Worm (Caenorhabditis elegans) whole organism, young adult: ENCODE results near the gene C02D5.4.

Source experiments
- B0019.2 ChIP-seq: fragments of 200-800 bp; sonication (Bioruptor generic); conservative IDR thresholded peaks from 2 replicates; pipeline ENCODE4 v1.3.6; 2022; ENCODE audit warnings: missing genetic modification reagents, missing genetic modification characterization, missing compliant biosample characterization
- C17E4.6 ChIP-seq: fragments of 200-800 bp; sonication (Bioruptor generic); IDR thresholded peaks from 2 replicates; pipeline ENCODE4 v1.3.6; 2022; ENCODE audit warnings: missing genetic modification reagents, missing genetic modification characterization, missing compliant biosample characterization
- F10E7.11 ChIP-seq: sonication (generic microtip); optimal IDR thresholded peaks from 2 replicates; lab custom pipeline; 2017; ENCODE audit warnings: mild to moderate bottlenecking, missing genetic modification characterization, moderate library complexity, missing compliant biosample characterization
- F23B12.7 ChIP-seq: sonication (generic microtip); optimal IDR thresholded peaks from 2 replicates; lab custom pipeline; 2017; ENCODE audit warnings: missing genetic modification characterization, mild to moderate bottlenecking, missing compliant biosample characterization, antibody characterized with exemption, moderate library complexity; ENCODE audit not compliant: insufficient read depth
- F37B4.10 ChIP-seq: fragments of 200-800 bp; sonication (Bioruptor generic); IDR thresholded peaks from 2 replicates; pipeline ENCODE4 v1.3.6; 2022; ENCODE audit warnings: missing genetic modification characterization, missing compliant biosample characterization
- F39B2.1 ChIP-seq: fragments of 200-800 bp; sonication (Bioruptor generic); IDR thresholded peaks from 2 replicates; pipeline ENCODE4 v1.3.6; 2022; ENCODE audit warnings: missing genetic modification reagents, missing genetic modification characterization, missing compliant biosample characterization
- F49E8.2 ChIP-seq: sonication (generic microtip); optimal IDR thresholded peaks from 3 replicates; lab custom pipeline; 2017; ENCODE audit warnings: missing genetic modification characterization, mild to moderate bottlenecking, missing compliant biosample characterization, antibody characterized with exemption, moderate library complexity; ENCODE audit not compliant: insufficient read depth
- F55B11.4 ChIP-seq: sonication (generic microtip); optimal IDR thresholded peaks from 2 replicates; lab custom pipeline; 2016; ENCODE audit warnings: missing compliant biosample characterization, missing genetic modification characterization, borderline replicate concordance; ENCODE audit not compliant: insufficient read depth
- Y67H2A.10 ChIP-seq: fragments of 200-800 bp; sonication (Bioruptor generic); conservative IDR thresholded peaks from 2 replicates; pipeline ENCODE4 v1.3.6; 2022; ENCODE audit warnings: missing genetic modification reagents, missing genetic modification characterization, missing compliant biosample characterization
- ZK185.1 ChIP-seq: sonication (generic microtip); optimal IDR thresholded peaks from 2 replicates; lab custom pipeline; 2016; ENCODE audit warnings: mild to moderate bottlenecking, missing genetic modification characterization, missing compliant biosample characterization; ENCODE audit not compliant: poor library complexity, severe bottlenecking
- ama-1 ChIP-seq, 3 experiments: fragments of 150-350 bp in 1 of 3; sonication (generic microtip) in 2 of 3; optimal IDR thresholded peaks; 2 replicates each; lab custom pipeline; 2014 to 2018; ENCODE audit warnings: missing biosample characterization in 2 of 3, missing genetic modification characterization in 2 of 3, missing genetic modification reagents in 2 of 3
- aptf-3 ChIP-seq: fragments of 200-800 bp; sonication (Bioruptor generic); IDR thresholded peaks from 2 replicates; pipeline ENCODE4 v1.3.6; 2022; ENCODE audit warnings: missing genetic modification characterization, missing compliant biosample characterization
- attf-5 ChIP-seq: fragments of 200-800 bp; sonication (Bioruptor generic); optimal IDR thresholded peaks from 2 replicates; lab custom pipeline; 2018; ENCODE audit warnings: mild to moderate bottlenecking, missing genetic modification characterization, missing compliant biosample characterization
- attf-6 ChIP-seq: fragments of 200-800 bp; sonication (Bioruptor generic); IDR thresholded peaks from 2 replicates; pipeline ENCODE4 v1.3.6; 2022; ENCODE audit warnings: missing genetic modification reagents, missing genetic modification characterization, missing compliant biosample characterization
- ceh-58 ChIP-seq: fragments of 200-800 bp; sonication (Bioruptor generic); IDR thresholded peaks from 2 replicates; pipeline ENCODE4 v1.3.6; 2022; ENCODE audit warnings: missing genetic modification characterization, missing compliant biosample characterization
- die-1 ChIP-seq: sonication (generic microtip); optimal IDR thresholded peaks from 2 replicates; lab custom pipeline; 2016; ENCODE audit warnings: missing genotype, mild to moderate bottlenecking, missing genetic modification characterization, missing compliant biosample characterization
- dox-1 ChIP-seq: fragments of 200-800 bp; sonication (Bioruptor generic); IDR thresholded peaks from 2 replicates; pipeline ENCODE4 v1.3.6; 2022; ENCODE audit warnings: missing genetic modification reagents, missing genetic modification characterization, missing compliant biosample characterization
- egl-44 ChIP-seq: fragments of 200-800 bp; sonication (Bioruptor generic); IDR thresholded peaks from 2 replicates; pipeline ENCODE4 v1.3.6; 2022; ENCODE audit warnings: missing genetic modification reagents, missing genetic modification characterization, missing compliant biosample characterization
- egrh-3 ChIP-seq: fragments of 200-800 bp; sonication (Bioruptor generic); IDR thresholded peaks from 2 replicates; pipeline ENCODE4 v1.3.6; 2022; ENCODE audit warnings: missing genetic modification reagents, missing genetic modification characterization, missing compliant biosample characterization
- ekl-4 ChIP-seq: fragments of 200-800 bp; sonication (Bioruptor generic); IDR thresholded peaks from 2 replicates; pipeline ENCODE4 v1.3.6; 2022; ENCODE audit warnings: missing genetic modification reagents, missing genetic modification characterization, missing compliant biosample characterization
- ets-4 ChIP-seq: fragments of 200-800 bp; sonication (Bioruptor generic); optimal IDR thresholded peaks from 2 replicates; lab custom pipeline; 2018; ENCODE audit warnings: mild to moderate bottlenecking, missing genetic modification characterization, missing compliant biosample characterization
- gei-17 ChIP-seq: fragments of 200-800 bp; sonication (Bioruptor generic); optimal IDR thresholded peaks from 2 replicates; lab custom pipeline; 2018; ENCODE audit warnings: mild to moderate bottlenecking, missing genetic modification characterization, missing compliant biosample characterization
- him-1 ChIP-seq: sonication (generic microtip); optimal IDR thresholded peaks from 2 replicates; lab custom pipeline; 2016; ENCODE audit warnings: missing genotype, missing genetic modification reagents, missing genetic modification characterization, missing compliant biosample characterization
- hlh-26 ChIP-seq: fragments of 200-800 bp; sonication (Bioruptor generic); conservative IDR thresholded peaks from 2 replicates; pipeline ENCODE4 v1.3.6; 2022; ENCODE audit warnings: missing genetic modification reagents, missing genetic modification characterization, missing compliant biosample characterization
- hsf-1 ChIP-seq: fragments of 200-800 bp; sonication (Bioruptor generic); IDR thresholded peaks from 2 replicates; pipeline ENCODE4 v1.3.6; 2022; ENCODE audit warnings: missing genetic modification reagents, missing genetic modification characterization, missing compliant biosample characterization
- lir-1 ChIP-seq: fragments of 200-800 bp; sonication (Bioruptor generic); conservative IDR thresholded peaks from 2 replicates; pipeline ENCODE4 v1.3.6; 2022; ENCODE audit warnings: missing genetic modification reagents, missing genetic modification characterization, missing compliant biosample characterization
- madf-3 ChIP-seq: fragments of 200-800 bp; sonication (Bioruptor generic); IDR thresholded peaks from 2 replicates; pipeline ENCODE4 v1.3.6; 2022; ENCODE audit warnings: missing genetic modification reagents, missing genetic modification characterization, missing compliant biosample characterization
- madf-6 ChIP-seq: fragments of 200-800 bp; sonication (Bioruptor generic); IDR thresholded peaks from 2 replicates; pipeline ENCODE4 v1.3.6; 2022; ENCODE audit warnings: missing genetic modification reagents, missing genetic modification characterization, missing compliant biosample characterization
- madf-8 ChIP-seq: fragments of 200-800 bp; sonication (Bioruptor generic); conservative IDR thresholded peaks from 2 replicates; pipeline ENCODE4 v1.3.6; 2022; ENCODE audit warnings: missing genetic modification reagents, missing genetic modification characterization, missing compliant biosample characterization
- mes-4 ChIP-seq: sonication (generic microtip); optimal IDR thresholded peaks from 2 replicates; lab custom pipeline; 2016; ENCODE audit warnings: missing genotype, missing genetic modification characterization, missing compliant biosample characterization
- nfya-1 ChIP-seq: sonication (generic microtip); optimal IDR thresholded peaks from 2 replicates; lab custom pipeline; 2017; ENCODE audit warnings: antibody characterized with exemption, missing compliant biosample characterization, missing genetic modification characterization, borderline replicate concordance; ENCODE audit not compliant: insufficient read depth
- nhr-120 ChIP-seq: fragments of 200-800 bp; sonication (Bioruptor generic); IDR thresholded peaks from 2 replicates; pipeline ENCODE4 v1.3.6; 2022; ENCODE audit warnings: missing genetic modification characterization, missing compliant biosample characterization
- nhr-179 ChIP-seq: sonication (generic microtip); optimal IDR thresholded peaks from 2 replicates; lab custom pipeline; 2016; ENCODE audit warnings: mild to moderate bottlenecking, missing genetic modification characterization, missing compliant biosample characterization
- nhr-80 ChIP-seq: sonication (generic microtip); optimal IDR thresholded peaks from 2 replicates; lab custom pipeline; 2016; ENCODE audit warnings: missing genetic modification characterization, missing compliant biosample characterization
- rpc-1 ChIP-seq, 2 experiments: fragments of 150-350 bp in 1 of 2; sonication (generic microtip) in 1 of 2; optimal IDR thresholded peaks; 2 replicates each; lab custom pipeline; 2014 to 2018; ENCODE audit warnings: missing biosample characterization in 1 of 2, missing genetic modification characterization in 1 of 2, missing genetic modification reagents in 1 of 2, missing genotype in 1 of 2
- sdz-38 ChIP-seq: sonication (generic microtip); optimal IDR thresholded peaks from 2 replicates; lab custom pipeline; 2016; ENCODE audit warnings: missing genotype, missing genetic modification characterization, missing compliant biosample characterization
- snpc-1.3 ChIP-seq: sonication (generic microtip); optimal IDR thresholded peaks from 2 replicates; lab custom pipeline; 2017; ENCODE audit warnings: missing genetic modification characterization, mild to moderate bottlenecking, missing compliant biosample characterization, antibody characterized with exemption, moderate library complexity, missing genotype, missing genetic modification reagents; ENCODE audit not compliant: insufficient read depth
- snpc-3.4 ChIP-seq: sonication (generic microtip); optimal IDR thresholded peaks from 2 replicates; lab custom pipeline; 2017; ENCODE audit warnings: missing genetic modification characterization, mild to moderate bottlenecking, missing compliant biosample characterization, antibody characterized with exemption, moderate library complexity, missing genotype, missing genetic modification reagents
- snpc-4 ChIP-seq, 5 experiments: fragments of 150-350 bp in 1 of 5; sonication (generic microtip) in 4 of 5; optimal IDR thresholded peaks; 2 replicates each; lab custom pipeline; 2014 to 2018; ENCODE audit warnings: missing genetic modification characterization in 5 of 5, missing biosample characterization in 3 of 5, antibody characterized with exemption in 2 of 5, mild to moderate bottlenecking in 2 of 5, missing compliant biosample characterization in 2 of 5, missing genotype in 2 of 5, moderate library complexity in 2 of 5, missing genetic modification reagents in 1 of 5
- somi-1 ChIP-seq: fragments of 200-800 bp; sonication (Bioruptor generic); optimal IDR thresholded peaks from 2 replicates; lab custom pipeline; 2018; ENCODE audit warnings: mild to moderate bottlenecking, missing genetic modification characterization, missing compliant biosample characterization
- ztf-6 ChIP-seq: fragments of 200-800 bp; sonication (Bioruptor generic); IDR thresholded peaks from 2 replicates; pipeline ENCODE4 v1.3.6; 2022; ENCODE audit warnings: missing genetic modification reagents, missing genetic modification characterization, missing compliant biosample characterization

Gene C02D5.4

ce11 chrIII:8575359-8576101 lies 23.6 kb downstream of the C02D5.4 start:
- TF ChIP-seq snpc-4 (GFP tag; optimal IDR thresholded peaks at IDR 0.05; lab: Kevin White, UChicago) (no peak), snpc-4 (tag; optimal IDR thresholded peaks at IDR 0.05; lab: Kevin White, UChicago) (peak in 2 of 4 experiments; percentile 61 to 62), F49E8.2 (tag; lab: Kevin White, UChicago) (no peak)

ce11 chrIII:8577534-8577933 lies 25.6 kb downstream of the C02D5.4 start:
- TF ChIP-seq F37B4.10 (GFP tag; lab: Robert Waterston, UW) = no peak
- TF ChIP-seq mes-4 = no peak
- no peak for TF ChIP-seq snpc-3.4
- no peak for TF ChIP-seq C17E4.6 (GFP tag; lab: Robert Waterston, UW)
- TF ChIP-seq F39B2.1 = no peak
- no peak for TF ChIP-seq madf-3 (GFP tag; lab: Robert Waterston, UW)
- TF ChIP-seq dox-1 (GFP tag; lab: Robert Waterston, UW) = no peak
- no peak for TF ChIP-seq ekl-4 (GFP tag; lab: Robert Waterston, UW)
- no peak for TF ChIP-seq him-1
- TF ChIP-seq somi-1 = no peak
- TF ChIP-seq egl-44 (GFP tag; lab: Robert Waterston, UW) = no peak
- no peak for TF ChIP-seq attf-6 (GFP tag; lab: Robert Waterston, UW)
- TF ChIP-seq attf-5 (GFP tag; lab: Kevin White, UChicago) = no peak
- no peak for TF ChIP-seq B0019.2 (GFP tag; lab: Robert Waterston, UW)
- TF ChIP-seq ceh-58 (GFP tag; lab: Robert Waterston, UW) = no peak
- TF ChIP-seq snpc-1.3 (tag; lab: Kevin White, UChicago) = no peak
- no peak for TF ChIP-seq gei-17 (GFP tag; lab: Kevin White, UChicago)
- TF ChIP-seq nhr-179 (tag; lab: Kevin White, UChicago) = no peak
- TF ChIP-seq nhr-80 = no peak

- no peak for TF ChIP-seq ztf-6 (GFP tag; lab: Robert Waterston, UW)
- no peak for TF ChIP-seq hlh-26 (GFP tag; lab: Robert Waterston, UW)
- TF ChIP-seq attf-6 (GFP tag; lab: Robert Waterston, UW) = no peak
- no peak for TF ChIP-seq ama-1 (optimal IDR thresholded peaks at IDR 0.05; lab: Kevin White, UChicago)
- no peak for TF ChIP-seq ama-1 (GFP tag; optimal IDR thresholded peaks at IDR 0.05; lab: Kevin White, UChicago)
- no peak for TF ChIP-seq ZK185.1 (tag; lab: Kevin White, UChicago)
- no peak for TF ChIP-seq ets-4 (GFP tag; lab: Kevin White, UChicago)
- TF ChIP-seq attf-5 (GFP tag; lab: Kevin White, UChicago) = no peak
- no peak for TF ChIP-seq sdz-38
- no peak for TF ChIP-seq lir-1
- TF ChIP-seq madf-6 (GFP tag; lab: Robert Waterston, UW) = no peak
- no peak for TF ChIP-seq hsf-1
- TF ChIP-seq F55B11.4 (tag; lab: Kevin White, UChicago) = no peak
- no peak for TF ChIP-seq die-1
- TF ChIP-seq, all 124 proteins: peak for 0
Observed at ce11 chrIII:8578381-8578780, 26.4 kb downstream of the C02D5.4 start.

- TF ChIP-seq Y67H2A.10 (GFP tag; lab: Robert Waterston, UW) (no peak), madf-8 (no peak), nhr-120 (GFP tag; lab: Robert Waterston, UW) (no peak), nfya-1 (tag; lab: Kevin White, UChicago) (no peak), F23B12.7 (tag; lab: Kevin White, UChicago) (no peak), attf-5 (GFP tag; lab: Kevin White, UChicago) (no peak), F10E7.11 (tag; lab: Kevin White, UChicago) (no peak), egrh-3 (GFP tag; lab: Robert Waterston, UW) (no peak), hlh-26 (GFP tag; lab: Robert Waterston, UW) (no peak), lir-1 (no peak), rpc-1 (optimal IDR thresholded peaks at IDR 0.05; lab: Kevin White, UChicago) (no peak), rpc-1 (tag; optimal IDR thresholded peaks at IDR 0.05; lab: Kevin White, UChicago) (no peak), aptf-3 (GFP tag; lab: Robert Waterston, UW) (no peak)
Observed at ce11 chrIII:8579367-8579766, 27.4 kb downstream of the C02D5.4 start.
